Worm (Caenorhabditis elegans): ENCODE data around the gene K01A12.4.

Gene K01A12.4

DNA sequence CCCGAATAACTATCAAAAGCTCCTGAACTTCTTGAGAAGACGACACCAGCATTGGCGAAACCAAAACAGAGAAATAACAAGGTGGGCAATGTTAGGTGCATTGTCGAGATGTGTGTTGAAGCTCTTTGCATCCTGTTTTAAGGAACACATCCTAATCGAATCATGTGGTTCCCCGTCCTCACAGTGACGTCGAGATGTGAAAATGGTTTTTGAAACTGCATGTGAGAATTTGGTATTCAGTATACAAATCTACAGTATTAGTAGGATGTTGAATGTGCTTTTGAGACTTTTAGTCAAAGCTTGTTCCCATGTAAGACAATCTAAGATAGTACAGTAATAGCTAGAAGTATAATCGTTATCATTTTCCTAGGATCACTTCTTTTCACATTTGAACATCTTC is 13.1 kb upstream of the K01A12.4 start, which contains the start of gene F18E9.7:
Gene F18E9.7, minus strand, starts transcription at position 101 of the 400 bp plus-strand sequence.
- TF ChIP-seq ceh-9 (tag; optimal IDR thresholded peaks at IDR 0.05) (no peak), hlh-30 (tag; optimal IDR thresholded peaks at IDR 0.05; ENCODE audit: insufficient read depth) (no peak), T23F11.4 (GFP tag; optimal IDR thresholded peaks at IDR 0.05) (no peak), K09A11.1 (tag; optimal IDR thresholded peaks at IDR 0.05; ENCODE audit: insufficient read depth) (no peak), ceh-24 (tag; optimal IDR thresholded peaks at IDR 0.05) (no peak), ceh-30 (tag; optimal IDR thresholded peaks at IDR 0.05) (no peak), odd-2 (tag; optimal IDR thresholded peaks at IDR 0.05) (no peak), pha-2 (tag; optimal IDR thresholded peaks at IDR 0.05) (no peak), npax-4 (tag; optimal IDR thresholded peaks at IDR 0.05) (no peak), pros-1 (tag; optimal IDR thresholded peaks at IDR 0.05) (no peak), sdc-2 (tag; optimal IDR thresholded peaks at IDR 0.05) (no peak), zip-5 (tag; optimal IDR thresholded peaks at IDR 0.05) (no peak), hlh-6 (tag; optimal IDR thresholded peaks at IDR 0.05) (no peak), hlh-15 (tag; optimal IDR thresholded peaks at IDR 0.05) (no peak), unc-3 (GFP tag; conservative IDR thresholded peaks at IDR 0.05) (no peak), unc-3 (tag; optimal IDR thresholded peaks at IDR 0.05) (no peak), fax-1 (tag; optimal IDR thresholded peaks at IDR 0.05) (no peak), hlh-8 (tag; optimal IDR thresholded peaks at IDR 0.05) (no peak), tbx-2 (tag; optimal IDR thresholded peaks at IDR 0.05) (no peak)

DNA sequence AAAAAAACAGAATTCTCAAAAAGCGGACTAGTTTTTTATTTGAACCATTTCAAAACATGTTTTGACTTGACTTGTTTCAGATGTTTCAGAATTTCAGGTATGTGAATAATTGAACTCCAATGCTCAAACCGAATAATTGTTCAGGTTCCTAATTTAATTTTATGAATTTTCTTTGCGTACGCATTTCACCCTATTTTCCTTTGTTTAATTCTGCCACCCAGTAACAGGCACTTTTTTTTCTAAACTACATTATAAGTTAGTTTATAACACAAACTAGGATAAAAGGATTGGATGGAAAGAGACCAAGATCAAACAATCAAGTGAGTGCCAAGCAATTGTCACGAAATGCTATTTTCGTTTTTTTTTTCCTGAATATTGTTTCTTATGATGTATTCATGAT is 12.2 kb upstream of the K01A12.4 start:
- TF ChIP-seq unc-55 (GFP tag; optimal IDR thresholded peaks at IDR 0.05) (no peak), sdc-2 (tag; optimal IDR thresholded peaks at IDR 0.05) (no peak)

DNA sequence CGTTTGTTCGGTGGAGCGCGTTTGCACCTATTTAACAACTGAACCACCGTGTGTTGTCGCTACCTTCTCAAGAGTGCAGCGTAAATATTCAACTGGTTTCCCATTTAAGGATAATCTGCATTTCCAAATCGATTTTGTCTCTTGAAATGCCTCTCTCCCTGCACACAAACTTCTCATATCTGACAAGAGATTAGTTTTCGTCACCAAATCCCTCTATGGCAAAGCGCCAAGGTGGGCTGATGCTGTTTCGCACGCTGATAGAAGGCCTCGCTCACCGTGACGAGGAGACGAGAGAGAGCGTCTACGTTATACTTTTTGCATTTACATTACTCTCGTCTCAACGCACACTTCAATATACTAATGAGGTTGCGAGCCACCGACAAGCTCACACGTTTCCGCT is 11.0 kb upstream of the K01A12.4 start:
- no peak for TF ChIP-seq Y22D7AL.16 (tag; optimal IDR thresholded peaks at IDR 0.05)
- TF ChIP-seq nfya-1 (tag; optimal IDR thresholded peaks at IDR 0.05), result no peak
- no peak for TF ChIP-seq tbx-2 (tag; optimal IDR thresholded peaks at IDR 0.05)
- TF ChIP-seq ceh-48 (tag; optimal IDR thresholded peaks at IDR 0.05), result no peak
- TF ChIP-seq sox-2 (GFP tag; IDR thresholded peaks at IDR 0.05), result no peak
- no peak for TF ChIP-seq ceh-45 (GFP tag; IDR thresholded peaks at IDR 0.05)
- TF ChIP-seq unc-55 (GFP tag; optimal IDR thresholded peaks at IDR 0.05), result no peak
- no peak for TF ChIP-seq C08G9.2 (tag; optimal IDR thresholded peaks at IDR 0.05)
- TF ChIP-seq unc-42 (tag; optimal IDR thresholded peaks at IDR 0.05), result no peak
- no peak for TF ChIP-seq ref-2 (tag; optimal IDR thresholded peaks at IDR 0.05)
- no peak for TF ChIP-seq gmeb-2 (tag; optimal IDR thresholded peaks at IDR 0.05)
- TF ChIP-seq hlh-8 (tag; optimal IDR thresholded peaks at IDR 0.05), result no peak
- no peak for TF ChIP-seq dve-1 (tag; optimal IDR thresholded peaks at IDR 0.05)
- no peak for TF ChIP-seq F13H6.1 (tag; optimal IDR thresholded peaks at IDR 0.05)
- no peak for TF ChIP-seq sox-4 (tag; optimal IDR thresholded peaks at IDR 0.05)
- no peak for TF ChIP-seq dmd-4 (tag; optimal IDR thresholded peaks at IDR 0.05; ENCODE audit: borderline replicate concordance)
- no peak for TF ChIP-seq lim-6 (tag; optimal IDR thresholded peaks at IDR 0.05)
- no peak for TF ChIP-seq lin-11 (tag; optimal IDR thresholded peaks at IDR 0.05)
- no peak for TF ChIP-seq ama-1 (optimal IDR thresholded peaks at IDR 0.05)
- no peak for TF ChIP-seq ceh-18 (tag; optimal IDR thresholded peaks at IDR 0.05)

DNA sequence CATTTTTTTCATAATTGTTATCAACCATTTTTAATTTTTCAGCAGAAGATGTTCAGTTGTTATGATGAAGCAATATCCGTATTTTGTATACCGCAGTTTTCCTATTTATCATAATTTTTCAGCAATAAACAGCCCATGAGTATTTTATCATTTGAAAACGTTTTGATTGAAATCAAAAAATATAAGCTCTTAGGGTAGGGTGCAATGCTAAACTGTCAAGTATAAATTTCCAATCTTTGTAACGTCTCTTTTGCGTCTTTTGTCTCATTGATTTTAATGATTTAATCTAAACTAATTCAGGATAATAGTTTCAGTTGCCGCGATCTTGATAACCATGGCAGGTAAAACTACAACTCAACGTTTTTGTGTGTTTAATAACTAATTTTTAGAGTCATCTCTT is 9.5 kb upstream of the K01A12.4 start, which contains the start of gene F18E9.1:
Gene F18E9.1, plus strand, starts transcription at position 301 of the 400 bp plus-strand sequence.
- TF ChIP-seq pax-1 (tag; optimal IDR thresholded peaks at IDR 0.05), result no peak
- no peak for TF ChIP-seq unc-42 (tag; optimal IDR thresholded peaks at IDR 0.05)
- TF ChIP-seq hlh-30 (tag; optimal IDR thresholded peaks at IDR 0.05; ENCODE audit: insufficient read depth), result no peak
- no peak for TF ChIP-seq pag-3 (tag; optimal IDR thresholded peaks at IDR 0.05; ENCODE audit: borderline replicate concordance)
- no peak for TF ChIP-seq che-1 (tag; optimal IDR thresholded peaks at IDR 0.05)
- TF ChIP-seq lim-6 (tag; optimal IDR thresholded peaks at IDR 0.05), result no peak
- TF ChIP-seq madf-2 (tag; optimal IDR thresholded peaks at IDR 0.05), result no peak
- no peak for TF ChIP-seq tbx-2 (tag; optimal IDR thresholded peaks at IDR 0.05)
- TF ChIP-seq pqm-1 (tag; optimal IDR thresholded peaks at IDR 0.05), result no peak
